Worm (Caenorhabditis elegans): ENCODE results near the gene T04C9.3.
A peak's percentile ranks its signal among the peaks of the same experiment; 100 is the strongest.

T04C9.3 gene

DNA sequence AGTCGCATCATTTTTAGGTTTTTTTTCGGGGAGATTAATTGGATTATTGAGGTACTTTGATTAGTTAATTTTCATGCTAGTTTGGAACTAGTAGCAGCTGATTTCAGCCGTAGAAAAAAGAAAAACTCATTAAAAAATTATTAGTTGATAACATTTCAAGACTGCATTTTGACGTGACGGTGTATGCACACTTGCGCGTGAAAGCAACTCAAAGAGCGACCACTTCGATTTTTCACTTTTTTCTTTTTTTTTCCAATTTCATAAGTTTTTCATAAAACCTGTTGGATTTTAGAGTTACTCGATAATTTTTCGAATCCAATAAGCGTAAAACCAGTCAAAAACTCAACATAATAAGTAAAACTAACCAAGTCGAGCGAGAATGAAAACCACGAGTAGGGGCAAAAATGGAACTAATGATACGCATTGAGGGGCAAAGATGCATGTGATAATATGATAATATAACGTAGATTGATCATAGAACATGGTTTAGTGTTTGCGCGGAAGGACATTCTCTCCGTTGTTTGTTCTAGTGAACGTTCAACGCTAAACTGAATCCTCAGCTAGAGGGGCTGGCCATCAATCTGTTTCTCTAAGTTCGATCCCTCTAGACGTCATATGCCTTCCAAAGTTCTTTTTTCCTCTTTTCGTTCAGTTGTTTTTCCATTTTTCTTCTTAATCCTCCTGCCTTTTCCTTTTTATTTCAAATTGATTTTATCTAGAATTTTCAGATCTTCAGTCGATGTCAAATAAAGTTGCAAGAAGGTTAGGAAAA is 37.1 kb upstream of the T04C9.3 start, which contains the start of the genes F25B5.6 and F25B5.3 (continued):
- TF ChIP-seq snpc-4 (GFP tag; optimal IDR thresholded peaks at IDR 0.05) (no peak), snpc-4 (tag; optimal IDR thresholded peaks at IDR 0.05) (no peak)

- TF ChIP-seq bed-2 (GFP tag; IDR thresholded peaks at IDR 0.05) (no peak), hmg-20 (GFP tag; IDR thresholded peaks at IDR 0.05) (no peak), athp-1 (tag; optimal IDR thresholded peaks at IDR 0.05) (no peak), mel-28 (tag; optimal IDR thresholded peaks at IDR 0.05; ENCODE audit: borderline replicate concordance) (no peak), Y67H2A.10 (GFP tag; conservative IDR thresholded peaks at IDR 0.05) (no peak), ceh-58 (GFP tag; IDR thresholded peaks at IDR 0.05) (no peak), nhr-90 (tag; optimal IDR thresholded peaks at IDR 0.05) (no peak), snpc-1.1 (tag; optimal IDR thresholded peaks at IDR 0.05; ENCODE audit: insufficient read depth) (no peak), F23B12.7 (tag; optimal IDR thresholded peaks at IDR 0.05; ENCODE audit: insufficient read depth) (no peak), snpc-3.4 (tag; optimal IDR thresholded peaks at IDR 0.05) (no peak), rpc-1 (optimal IDR thresholded peaks at IDR 0.05) (no peak), rpc-1 (tag; optimal IDR thresholded peaks at IDR 0.05) (no peak)
Measured at ce11 chrIII:5948986-5949385, 36.5 kb upstream of the T04C9.3 start.

- TF ChIP-seq mcd-1 (GFP tag; IDR thresholded peaks at IDR 0.05): 0 out of 2 replicates have a peak, but pooled peaks have one; percentile 9
- peak; percentile 44; the same call in 1 of the 2 replicates for TF ChIP-seq K11D2.4 (GFP tag; IDR thresholded peaks at IDR 0.05)
- no peak for TF ChIP-seq ztf-6 (GFP tag; IDR thresholded peaks at IDR 0.05)
- no peak; the same call in 1 of the 2 replicates for TF ChIP-seq nfyb-1 (GFP tag; IDR thresholded peaks at IDR 0.05)
- no peak for TF ChIP-seq Y95B8A.8 (GFP tag; IDR thresholded peaks at IDR 0.05)
- no peak for TF ChIP-seq madf-3 (GFP tag; IDR thresholded peaks at IDR 0.05)
- no peak for TF ChIP-seq ceh-27 (GFP tag; optimal IDR thresholded peaks at IDR 0.05)
- no peak for TF ChIP-seq tlf-1 (GFP tag; optimal IDR thresholded peaks at IDR 0.05)
- TF ChIP-seq ztf-25 (GFP tag; IDR thresholded peaks at IDR 0.05): no peak
- TF ChIP-seq C06A6.2 (GFP tag; conservative IDR thresholded peaks at IDR 0.05): no peak
- no peak for TF ChIP-seq D2030.7 (GFP tag; IDR thresholded peaks at IDR 0.05)
- TF ChIP-seq chd-7 (tag; optimal IDR thresholded peaks at IDR 0.05): no peak
- TF ChIP-seq lin-40 (tag; optimal IDR thresholded peaks at IDR 0.05): no peak
- TF ChIP-seq attf-3 (GFP tag; conservative IDR thresholded peaks at IDR 0.05): no peak
- TF ChIP-seq F10E7.11 (tag; optimal IDR thresholded peaks at IDR 0.05): no peak
- TF ChIP-seq F39B2.1 (GFP tag; IDR thresholded peaks at IDR 0.05): no peak
- TF ChIP-seq pbrm-1 (GFP tag; IDR thresholded peaks at IDR 0.05): no peak
- no peak for TF ChIP-seq athp-1 (tag; optimal IDR thresholded peaks at IDR 0.05)
- TF ChIP-seq zfh-2 (GFP tag; conservative IDR thresholded peaks at IDR 0.05): peak; percentile 65
- TF ChIP-seq dpl-1 (GFP tag; optimal IDR thresholded peaks at IDR 0.05): no peak
- TF ChIP-seq let-607 (tag; optimal IDR thresholded peaks at IDR 0.05): no peak
- no peak for TF ChIP-seq F57C9.4 (tag; optimal IDR thresholded peaks at IDR 0.05)
- TF ChIP-seq T07F8.4 (tag; optimal IDR thresholded peaks at IDR 0.05): no peak
- TF ChIP-seq madf-10 (tag; optimal IDR thresholded peaks at IDR 0.05): no peak
- TF ChIP-seq aptf-2 (GFP tag; conservative IDR thresholded peaks at IDR 0.05): no peak
- no peak for TF ChIP-seq aptf-3 (GFP tag; IDR thresholded peaks at IDR 0.05)
- TF ChIP-seq lsy-27 (tag; optimal IDR thresholded peaks at IDR 0.05; ENCODE audit: borderline replicate concordance, insufficient read depth): no peak
- no peak for TF ChIP-seq madf-6 (GFP tag; IDR thresholded peaks at IDR 0.05)
- TF ChIP-seq somi-1 (GFP tag; optimal IDR thresholded peaks at IDR 0.05): peak; percentile 27
- TF ChIP-seq F22D6.2 (tag; optimal IDR thresholded peaks at IDR 0.05): no peak
- peak in 1 of 3 experiments; percentile 8 for TF ChIP-seq lin-35 (GFP tag; optimal IDR thresholded peaks at IDR 0.05)
- no peak for TF ChIP-seq mxl-1 (tag; optimal IDR thresholded peaks at IDR 0.05)
Measured at ce11 chrIII:5949817-5950216, 35.6 kb upstream of the T04C9.3 start.

Measured in whole organism, young adult.